Fruit fly (Drosophila melanogaster): ENCODE results near the gene Mst27D.

The Mst27D gene

DNA sequence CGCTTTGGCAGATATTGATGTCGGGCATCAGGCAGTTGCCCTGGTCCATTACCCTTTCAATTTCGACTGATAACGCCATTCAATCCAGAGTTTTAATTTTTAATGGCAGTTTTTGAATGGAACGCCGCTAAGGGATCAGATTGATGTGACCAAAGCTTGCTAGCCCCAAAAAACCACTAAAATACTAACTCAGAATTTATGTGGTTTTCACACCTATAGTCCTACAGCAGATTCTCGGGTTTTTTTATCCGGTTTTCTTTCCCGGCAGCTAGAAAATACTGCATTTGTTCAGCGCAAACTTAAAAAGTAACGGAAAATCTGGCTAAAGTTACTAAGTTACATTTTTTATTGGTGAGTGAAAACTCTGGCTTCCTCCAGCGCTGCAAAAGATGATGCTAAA is 5.0 kb upstream of the Mst27D start, which contains the start of gene Nuf2 (continued):
- TF ChIP-seq CG10462 (GFP tag; optimal IDR thresholded peaks at IDR 0.05) (no peak), grau (tag; optimal IDR thresholded peaks at IDR 0.05) (no peak), crc (GFP tag; optimal IDR thresholded peaks at IDR 0.05) (no peak), dpn (GFP tag; optimal IDR thresholded peaks at IDR 0.05) (no peak), Dip3 (GFP tag; optimal IDR thresholded peaks at IDR 0.05) (no peak), crp (GFP tag; optimal IDR thresholded peaks at IDR 0.05) (no peak), CG11093 (GFP tag; IDR thresholded peaks at IDR 0.05) (no peak), p53 (GFP tag; optimal IDR thresholded peaks at IDR 0.05) (no peak), yki (optimal IDR thresholded peaks at IDR 0.05) (no peak), Adf1 (GFP tag; IDR thresholded peaks at IDR 0.05) (0 out of 2 replicates have a peak, but pooled peaks have one; percentile 20), D19A (tag; optimal IDR thresholded peaks at IDR 0.05) (no peak), YL-1 (GFP tag; optimal IDR thresholded peaks at IDR 0.05) (peak; percentile 17), CG5245 (GFP tag; optimal IDR thresholded peaks at IDR 0.05) (no peak), mam (GFP tag; optimal IDR thresholded peaks at IDR 0.05) (no peak), CG13894 (tag; optimal IDR thresholded peaks at IDR 0.05) (no peak), CG9609 (GFP tag; optimal IDR thresholded peaks at IDR 0.05) (no peak), NFAT (GFP tag; IDR thresholded peaks at IDR 0.05) (peak; percentile 8; the same call in 1 of the 2 replicates), CG10366 (GFP tag; IDR thresholded peaks at IDR 0.05) (no peak), CG15514 (GFP tag; optimal IDR thresholded peaks at IDR 0.05) (no peak), CG18011 (GFP tag; optimal IDR thresholded peaks at IDR 0.05) (peak; percentile 18), lov (optimal IDR thresholded peaks at IDR 0.05) (no peak), lov (GFP tag; IDR thresholded peaks at IDR 0.05) (no peak), Sox102F (GFP tag; optimal IDR thresholded peaks at IDR 0.05) (no peak), Dek (tag; optimal IDR thresholded peaks at IDR 0.05) (no peak), CG8281 (tag; optimal IDR thresholded peaks at IDR 0.05) (no peak), D19B (GFP tag; optimal IDR thresholded peaks at IDR 0.05) (no peak), exex (tag; optimal IDR thresholded peaks at IDR 0.05) (no peak), CG13287 (GFP tag; IDR thresholded peaks at IDR 0.05; ENCODE audit: partially characterized antibody) (no peak; the same call in 1 of the 2 replicates), wek (GFP tag; optimal IDR thresholded peaks at IDR 0.05) (no peak), CG3407 (GFP tag; optimal IDR thresholded peaks at IDR 0.05) (no peak), chif (GFP tag; optimal IDR thresholded peaks at IDR 0.05) (no peak), sim (GFP tag; IDR thresholded peaks at IDR 0.05) (no peak), CG6654 (GFP tag; optimal IDR thresholded peaks at IDR 0.05) (no peak), CG3163 (GFP tag; optimal IDR thresholded peaks at IDR 0.05) (no peak), CG3281 (GFP tag; optimal IDR thresholded peaks at IDR 0.05) (no peak), Kr (GFP tag; optimal IDR thresholded peaks at IDR 0.05) (no peak), CG14965 (GFP tag; optimal IDR thresholded peaks at IDR 0.05; ENCODE audit: borderline replicate concordance) (no peak), hkb (optimal IDR thresholded peaks at IDR 0.05) (peak; percentile 20), hkb (GFP tag; IDR thresholded peaks at IDR 0.05) (no peak), CG7271 (tag; optimal IDR thresholded peaks at IDR 0.05) (no peak), CG2712 (tag; optimal IDR thresholded peaks at IDR 0.05) (peak; percentile 13), Optix (GFP tag; IDR thresholded peaks at IDR 0.05) (no peak), ken (GFP tag; IDR thresholded peaks at IDR 0.05) (no peak), CG14860 (GFP tag; IDR thresholded peaks at IDR 0.05; ENCODE audit: partially characterized antibody) (no peak), hth (optimal IDR thresholded peaks at IDR 0.05) (no peak), CG4617 (GFP tag; optimal IDR thresholded peaks at IDR 0.05; ENCODE audit: borderline replicate concordance) (peak; percentile 43), ssp (GFP tag; IDR thresholded peaks at IDR 0.05) (peak; percentile 98), NK7.1 (GFP tag; optimal IDR thresholded peaks at IDR 0.05) (no peak), Bteb2 (GFP tag; optimal IDR thresholded peaks at IDR 0.05) (no peak), fd64A (GFP tag; optimal IDR thresholded peaks at IDR 0.05) (no peak), ftz-f1 (GFP tag; optimal IDR thresholded peaks at IDR 0.05) (no peak), CG11504 (tag; optimal IDR thresholded peaks at IDR 0.05) (peak; percentile 58)

Measured in whole organism, embryonic.